Fruit fly (Drosophila melanogaster) Kc167 (cell line): ENCODE results near the gene CG6125.

ENCODE experiments used
- Sin3A ChIP-seq: fragments of >200 bp; optimal IDR thresholded peaks from 2 replicates; lab custom pipeline; 2018; ENCODE audit warnings: missing external identifiers
- h ChIP-seq: fragments of >200 bp; optimal IDR thresholded peaks from 3 replicates; lab custom pipeline; 2018; ENCODE audit warnings: missing external identifiers
- psq ChIP-seq: fragments of >200 bp; optimal IDR thresholded peaks from 2 replicates; lab custom pipeline; 2017; ENCODE audit warnings: missing external identifiers
- ttk ChIP-seq: sonication (Bioruptor generic); optimal IDR thresholded peaks from 2 replicates; lab custom pipeline; 2017; ENCODE audit warnings: missing external identifiers

dm6 chr3R:15356645-15357431, 50.0 kb downstream of the CG6125 start, which contains the start of the genes Atg4b and Hibch:
- TF ChIP-seq psq (no peak), ttk (no peak), Sin3A (no peak), h (no peak)
